Fruit fly (Drosophila melanogaster) whole organism, embryonic: ENCODE results near the gene Ankle2.

ENCODE experiments used
- Adf1 ChIP-seq: fragments of 200-800 bp; sonication (Bioruptor generic); IDR thresholded peaks from 2 replicates; pipeline ENCODE4 v1.3.6; 2022; ENCODE audit warnings: missing biosample characterization, missing genetic modification characterization
- Atf-2 ChIP-seq: fragments of 200-800 bp; sonication (Bioruptor generic); optimal IDR thresholded peaks from 2 replicates; lab custom pipeline; 2016; ENCODE audit warnings: missing biosample characterization, missing genetic modification characterization
- B-H1 ChIP-seq: fragments of 200-800 bp; sonication (Bioruptor generic); IDR thresholded peaks from 3 replicates; pipeline ENCODE4 v1.3.6; 2022; ENCODE audit warnings: missing biosample characterization, missing genetic modification characterization
- CG10462 ChIP-seq: fragments of 200-800 bp; sonication (Bioruptor generic); optimal IDR thresholded peaks from 2 replicates; lab custom pipeline; 2016; ENCODE audit warnings: missing biosample characterization, missing genetic modification characterization
- CG12299 ChIP-seq: fragments of 200-800 bp; sonication (Bioruptor generic); optimal IDR thresholded peaks from 2 replicates; lab custom pipeline; 2018; ENCODE audit warnings: missing biosample characterization, mild to moderate bottlenecking, missing genetic modification characterization
- CG12942 ChIP-seq: fragments of 200-800 bp; sonication (Bioruptor generic); optimal IDR thresholded peaks from 3 replicates; lab custom pipeline; 2016; ENCODE audit warnings: missing biosample characterization, missing genetic modification characterization
- CG14050 ChIP-seq: fragments of 200-800 bp; sonication (Bioruptor generic); IDR thresholded peaks from 3 replicates; pipeline ENCODE4 v1.3.6; 2022; ENCODE audit warnings: missing biosample characterization, missing genetic modification characterization
- CG14710 ChIP-seq: fragments of 200-800 bp; sonication (Bioruptor generic); optimal IDR thresholded peaks from 3 replicates; lab custom pipeline; 2019; ENCODE audit warnings: missing biosample characterization, mild to moderate bottlenecking, missing genetic modification characterization, moderate library complexity
- CG1602 ChIP-seq: fragments of 200-800 bp; sonication (Bioruptor generic); optimal IDR thresholded peaks from 3 replicates; lab custom pipeline; 2016; ENCODE audit warnings: missing biosample characterization, missing genetic modification characterization
- CG16813 ChIP-seq: fragments of 200-800 bp; sonication (Bioruptor generic); IDR thresholded peaks from 3 replicates; pipeline ENCODE4 v1.3.6; 2022; ENCODE audit warnings: missing biosample characterization, missing genetic modification characterization; ENCODE audit not compliant: partially characterized antibody
- CG17361 ChIP-seq: fragments of 200-800 bp; sonication (Bioruptor generic); IDR thresholded peaks from 3 replicates; pipeline ENCODE4 v1.3.6; 2022; ENCODE audit warnings: missing biosample characterization, missing genetic modification characterization
- CG17385 ChIP-seq: fragments of 200-800 bp; sonication (Bioruptor generic); optimal IDR thresholded peaks from 3 replicates; lab custom pipeline; 2018; ENCODE audit warnings: missing biosample characterization, mild to moderate bottlenecking, missing genetic modification characterization
- CG17912 ChIP-seq: fragments of 200-800 bp; sonication (Bioruptor generic); optimal IDR thresholded peaks from 2 replicates; lab custom pipeline; 2018; ENCODE audit warnings: missing biosample characterization, mild to moderate bottlenecking, missing genetic modification characterization
- CG2202 ChIP-seq: fragments of 200-800 bp; sonication (Bioruptor generic); optimal IDR thresholded peaks from 2 replicates; lab custom pipeline; 2018; ENCODE audit warnings: missing biosample characterization, mild to moderate bottlenecking, missing genetic modification characterization
- CG2875 ChIP-seq: fragments of 200-800 bp; sonication (Bioruptor generic); optimal IDR thresholded peaks from 2 replicates; lab custom pipeline; 2017; ENCODE audit warnings: missing biosample characterization, mild to moderate bottlenecking, missing genetic modification characterization, missing genetic modification reagents
- CG31224 ChIP-seq: fragments of 200-800 bp; sonication (Bioruptor generic); IDR thresholded peaks from 2 replicates; pipeline ENCODE4 v1.3.6; 2022; ENCODE audit warnings: missing biosample characterization, missing genetic modification characterization
- CG31388 ChIP-seq: fragments of 200-800 bp; sonication (Bioruptor generic); optimal IDR thresholded peaks from 2 replicates; lab custom pipeline; 2016; ENCODE audit warnings: missing biosample characterization, missing genetic modification characterization
- CG4360 ChIP-seq: fragments of 200-800 bp; sonication (Bioruptor generic); IDR thresholded peaks from 2 replicates; pipeline ENCODE4 v1.3.6; 2022; ENCODE audit warnings: missing biosample characterization, missing genetic modification characterization
- CG6254 ChIP-seq: fragments of 200-800 bp; sonication (Bioruptor generic); optimal IDR thresholded peaks from 3 replicates; lab custom pipeline; 2017; ENCODE audit warnings: mild to moderate bottlenecking, missing biosample characterization, missing genetic modification reagents, missing genetic modification characterization
- CG6765 ChIP-seq: fragments of 200-800 bp; sonication (Bioruptor generic); optimal IDR thresholded peaks from 3 replicates; lab custom pipeline; 2017; ENCODE audit warnings: missing biosample characterization, mild to moderate bottlenecking, missing genetic modification characterization
- CG7928 ChIP-seq: fragments of 200-800 bp; sonication (Bioruptor generic); optimal IDR thresholded peaks from 2 replicates; lab custom pipeline; 2017; ENCODE audit warnings: missing biosample characterization, mild to moderate bottlenecking, missing genetic modification characterization
- CG7987 ChIP-seq: fragments of 200-800 bp; sonication (Bioruptor generic); optimal IDR thresholded peaks from 2 replicates; lab custom pipeline; 2018; ENCODE audit warnings: missing biosample characterization, mild to moderate bottlenecking, missing genetic modification characterization, moderate library complexity
- CG8089 ChIP-seq: fragments of 200-800 bp; sonication (Bioruptor generic); optimal IDR thresholded peaks from 3 replicates; lab custom pipeline; 2016; ENCODE audit warnings: missing biosample characterization, missing genetic modification characterization
- CG9876 ChIP-seq: fragments of 200-800 bp; sonication (Bioruptor generic); optimal IDR thresholded peaks from 2 replicates; lab custom pipeline; 2016; ENCODE audit warnings: missing biosample characterization, missing genetic modification characterization
- Chrac-16 ChIP-seq: fragments of 200-800 bp; sonication (Bioruptor generic); optimal IDR thresholded peaks from 3 replicates; lab custom pipeline; 2016; ENCODE audit warnings: missing biosample characterization, missing genetic modification characterization
- Drgx ChIP-seq: fragments of 200-800 bp; sonication (Bioruptor generic); IDR thresholded peaks from 2 replicates; pipeline ENCODE4 v1.3.6; 2022; ENCODE audit warnings: missing biosample characterization, missing genetic modification characterization
- HLH54F ChIP-seq: fragments of 200-800 bp; sonication (Bioruptor generic); optimal IDR thresholded peaks from 3 replicates; lab custom pipeline; 2016; ENCODE audit warnings: missing biosample characterization, missing genetic modification characterization
- HmgD ChIP-seq: fragments of 200-800 bp; sonication (Bioruptor generic); optimal IDR thresholded peaks from 3 replicates; lab custom pipeline; 2016; ENCODE audit warnings: missing biosample characterization, missing genetic modification characterization
- Hsf ChIP-seq: fragments of 200-800 bp; sonication (Bioruptor generic); optimal IDR thresholded peaks from 3 replicates; lab custom pipeline; 2016; ENCODE audit warnings: missing biosample characterization, missing genetic modification characterization
- Jarid2 ChIP-seq: fragments of 200-800 bp; sonication (Bioruptor generic); optimal IDR thresholded peaks from 3 replicates; lab custom pipeline; 2017; ENCODE audit warnings: mild to moderate bottlenecking, missing biosample characterization, missing genetic modification reagents, missing genetic modification characterization
- Lim3 ChIP-seq: fragments of 200-800 bp; sonication (Bioruptor generic); IDR thresholded peaks from 2 replicates; pipeline ENCODE4 v1.3.6; 2022; ENCODE audit warnings: missing biosample characterization, missing genetic modification characterization
- MTF-1 ChIP-seq: fragments of 200-800 bp; sonication (Bioruptor generic); optimal IDR thresholded peaks from 2 replicates; lab custom pipeline; 2018; ENCODE audit warnings: missing biosample characterization, mild to moderate bottlenecking, missing genetic modification characterization, borderline replicate concordance
- Six4 ChIP-seq: fragments of 200-800 bp; sonication (Bioruptor generic); optimal IDR thresholded peaks from 2 replicates; lab custom pipeline; 2016; ENCODE audit warnings: missing biosample characterization, missing genetic modification characterization
- Stat92E ChIP-seq, 3 experiments: fragments of >200 bp in 2 of 3; fragments of 200-800 bp in 1 of 3; sonication (Bioruptor generic) in 1 of 3; optimal IDR thresholded peaks; 2 replicates each; lab custom pipeline; 2017 to 2019; ENCODE audit warnings: missing biosample characterization in 3 of 3, missing genetic modification characterization in 3 of 3, mild to moderate bottlenecking in 1 of 3, moderate library complexity in 1 of 3
- TFAM ChIP-seq: fragments of 200-800 bp; sonication (Bioruptor generic); optimal IDR thresholded peaks from 2 replicates; lab custom pipeline; 2017; ENCODE audit warnings: missing biosample characterization, missing genetic modification characterization, inconsistent platforms
- aop ChIP-seq: fragments of 200-800 bp; sonication (Bioruptor generic); IDR thresholded peaks from 2 replicates; pipeline ENCODE4 v1.3.6; 2022; ENCODE audit warnings: missing biosample characterization, missing genetic modification characterization
- bab2 ChIP-seq: fragments of 200-800 bp; sonication (Bioruptor generic); optimal IDR thresholded peaks from 2 replicates; lab custom pipeline; 2016; ENCODE audit warnings: missing biosample characterization, missing genetic modification characterization
- cad ChIP-seq: fragments of >200 bp; optimal IDR thresholded peaks from 2 replicates; lab custom pipeline; 2017; ENCODE audit warnings: missing biosample characterization, missing genetic modification characterization
- ci ChIP-seq: fragments of 200-800 bp; sonication (Bioruptor generic); IDR thresholded peaks from 3 replicates; pipeline ENCODE4 v1.3.6; 2022; ENCODE audit warnings: missing biosample characterization, missing genetic modification characterization
- fu2 ChIP-seq: fragments of 200-800 bp; sonication (Bioruptor generic); optimal IDR thresholded peaks from 2 replicates; lab custom pipeline; 2016; ENCODE audit warnings: missing biosample characterization, missing genetic modification characterization
- ham ChIP-seq: fragments of 200-800 bp; sonication (Bioruptor generic); IDR thresholded peaks from 2 replicates; pipeline ENCODE4 v1.3.6; 2022; ENCODE audit warnings: missing biosample characterization, missing genetic modification characterization
- her ChIP-seq: fragments of 200-800 bp; sonication (Bioruptor generic); optimal IDR thresholded peaks from 2 replicates; lab custom pipeline; 2016; ENCODE audit warnings: missing biosample characterization, missing genetic modification characterization
- kay ChIP-seq: fragments of 200-800 bp; sonication (Bioruptor generic); optimal IDR thresholded peaks from 2 replicates; lab custom pipeline; 2016; ENCODE audit warnings: missing biosample characterization, missing genetic modification characterization
- odd ChIP-seq: fragments of 200-800 bp; sonication (Bioruptor generic); optimal IDR thresholded peaks from 2 replicates; lab custom pipeline; 2017; ENCODE audit warnings: missing biosample characterization, mild to moderate bottlenecking, missing genetic modification characterization
- ro ChIP-seq: fragments of 200-800 bp; sonication (Bioruptor generic); IDR thresholded peaks from 2 replicates; pipeline ENCODE4 v1.3.6; 2022; ENCODE audit warnings: missing biosample characterization, missing genetic modification characterization
- sens ChIP-seq: fragments of 200-800 bp; sonication (Bioruptor generic); peaks from one replicate; lab custom pipeline; 2016; ENCODE audit warnings: missing biosample characterization, missing genetic modification characterization
- slbo ChIP-seq: fragments of 200-800 bp; sonication (Bioruptor generic); IDR thresholded peaks from 2 replicates; pipeline ENCODE4 v1.3.6; 2022; ENCODE audit warnings: missing biosample characterization, missing genetic modification characterization
- slp2 ChIP-seq: fragments of 200-800 bp; sonication (Bioruptor generic); optimal IDR thresholded peaks from 2 replicates; lab custom pipeline; 2016; ENCODE audit warnings: missing biosample characterization, missing genetic modification characterization
- sob ChIP-seq: fragments of 200-800 bp; sonication (Bioruptor generic); IDR thresholded peaks from 2 replicates; pipeline ENCODE4 v1.3.6; 2022; ENCODE audit warnings: missing biosample characterization, missing genetic modification characterization
- sr ChIP-seq: fragments of 200-800 bp; sonication (Bioruptor generic); IDR thresholded peaks from 3 replicates; pipeline ENCODE4 v1.3.6; 2022; ENCODE audit warnings: missing biosample characterization, missing genetic modification characterization
- tll ChIP-seq, 2 experiments: fragments of 200-800 bp in 1 of 2; fragments of >200 bp in 1 of 2; sonication (Bioruptor generic) in 1 of 2; optimal IDR thresholded peaks; 2 replicates each; lab custom pipeline; 2017 to 2019; ENCODE audit warnings: missing biosample characterization in 2 of 2, missing genetic modification characterization in 2 of 2, mild to moderate bottlenecking in 1 of 2, moderate library complexity in 1 of 2
- tup ChIP-seq: fragments of 200-800 bp; sonication (Bioruptor generic); optimal IDR thresholded peaks from 2 replicates; lab custom pipeline; 2016; ENCODE audit warnings: missing biosample characterization, mild to moderate bottlenecking, missing genetic modification characterization, moderate library complexity

The Ankle2 gene

dm6 chrX:17595822-17596221 is 16.8 kb upstream of the Ankle2 start (continued):
- TF ChIP-seq B-H1 (GFP tag; lab: Robert Waterston, UW) (peak; percentile 53; the same call in 1 of the 3 replicates), cad (no peak), ci (GFP tag; lab: Robert Waterston, UW) (peak; percentile 83), CG9876 (peak; percentile 7), Stat92E (GFP tag; optimal IDR thresholded peaks at IDR 0.05; lab: Kevin White, UChicago) (no peak), tup (GFP tag; lab: Kevin White, UChicago) (peak; percentile 44), CG7987 (GFP tag; lab: Kevin White, UChicago) (peak; percentile 12), CG1602 (GFP tag; lab: Kevin White, UChicago) (peak; percentile 63), CG6254 (GFP tag; lab: Kevin White, UChicago) (no peak), CG2875 (GFP tag; lab: Kevin White, UChicago) (peak; percentile 18), slbo (GFP tag; lab: Robert Waterston, UW) (peak; percentile 93), CG8089 (GFP tag; lab: Kevin White, UChicago) (no peak), odd (GFP tag; lab: Kevin White, UChicago) (peak; percentile 41), Drgx (peak; percentile 77), CG17361 (GFP tag; lab: Robert Waterston, UW) (peak; percentile 75), Six4 (GFP tag; lab: Kevin White, UChicago) (peak; percentile 60), her (GFP tag; lab: Kevin White, UChicago) (peak; percentile 30), bab2 (GFP tag; lab: Kevin White, UChicago) (peak; percentile 14), sens (GFP tag; lab: Kevin White, UChicago) (peak; percentile 86), CG7928 (peak; percentile 49), Adf1 (GFP tag; lab: Robert Waterston, UW) (peak; percentile 63), CG14050 (GFP tag; lab: Robert Waterston, UW) (peak; percentile 76), CG10462 (GFP tag; lab: Kevin White, UChicago) (no peak), Chrac-16 (peak; percentile 60), sob (peak; percentile 88), MTF-1 (GFP tag; lab: Kevin White, UChicago) (no peak), CG2202 (no peak), CG31224 (GFP tag; lab: Robert Waterston, UW) (peak; percentile 78), Atf-2 (peak; percentile 4), kay (GFP tag; lab: Kevin White, UChicago) (no peak), ham (GFP tag; lab: Robert Waterston, UW) (no peak), Lim3 (peak; percentile 45; the same call in 1 of the 2 replicates), CG12942 (GFP tag; lab: Kevin White, UChicago) (peak; percentile 45), CG31388 (GFP tag; lab: Kevin White, UChicago) (no peak), HmgD (GFP tag; lab: Kevin White, UChicago) (no peak), Hsf (GFP tag; lab: Kevin White, UChicago) (peak; percentile 73), CG17912 (no peak), tll (GFP tag; optimal IDR thresholded peaks at IDR 0.05; lab: Kevin White, UChicago) (no peak), TFAM (GFP tag; lab: Kevin White, UChicago) (no peak), Jarid2 (GFP tag; lab: Kevin White, UChicago) (no peak), CG17385 (peak; percentile 74), CG12299 (tag; lab: Kevin White, UChicago) (peak; percentile 12), HLH54F (GFP tag; lab: Kevin White, UChicago) (peak; percentile 60), ro (GFP tag; lab: Robert Waterston, UW) (peak; percentile 44; the same call in 1 of the 2 replicates), slp2 (GFP tag; lab: Kevin White, UChicago) (peak; percentile 12), CG16813 (GFP tag; lab: Robert Waterston, UW) (no peak), fu2 (GFP tag; lab: Kevin White, UChicago) (peak; percentile 39), CG4360 (GFP tag; lab: Robert Waterston, UW) (no peak), aop (no peak), CG14710 (tag; lab: Kevin White, UChicago) (peak; percentile 36), sr (no peak), CG6765 (GFP tag; lab: Kevin White, UChicago) (peak; percentile 57)
